Worm (Caenorhabditis elegans) whole organism, L3 larva: ENCODE data around the gene Y49F6B.8.

Experiments used
- fos-1 ChIP-seq: fragments of 150-350 bp; optimal IDR thresholded peaks from 2 replicates; lab custom pipeline; 2014; ENCODE audit warnings: missing biosample characterization, missing genetic modification characterization
- nfya-1 ChIP-seq: sonication (generic microtip); optimal IDR thresholded peaks from 2 replicates; lab custom pipeline; 2017; ENCODE audit warnings: missing genetic modification characterization, mild to moderate bottlenecking, missing compliant biosample characterization, antibody characterized with exemption, moderate library complexity; ENCODE audit not compliant: insufficient read depth
- pqm-1 ChIP-seq: fragments of 150-350 bp; optimal IDR thresholded peaks from 2 replicates; lab custom pipeline; 2017; ENCODE audit warnings: missing biosample characterization, missing genetic modification characterization, inconsistent platforms

ce11 chrII:3502011-3502410 is 20.5 kb upstream of the Y49F6B.8 start:
- no peak for TF ChIP-seq nfya-1 (tag; lab: Kevin White, UChicago)
- TF ChIP-seq fos-1 (tag; lab: Kevin White, UChicago), result no peak
- TF ChIP-seq pqm-1, result no peak
